Worm (Caenorhabditis elegans) whole organism, young adult: ENCODE data around the gene F54H5.14.

Experiments used
- B0261.1 ChIP-seq: sonication (generic microtip); optimal IDR thresholded peaks from 2 replicates; lab custom pipeline; 2016; ENCODE audit warnings: mild to moderate bottlenecking, missing genetic modification characterization, moderate library complexity, missing compliant biosample characterization
- C17E4.6 ChIP-seq: fragments of 200-800 bp; sonication (Bioruptor generic); IDR thresholded peaks from 2 replicates; pipeline ENCODE4 v1.3.6; 2022; ENCODE audit warnings: missing genetic modification reagents, missing genetic modification characterization, missing compliant biosample characterization
- D2030.7 ChIP-seq: fragments of 200-800 bp; sonication (Bioruptor generic); IDR thresholded peaks from 2 replicates; pipeline ENCODE4 v1.3.6; 2022; ENCODE audit warnings: missing genetic modification reagents, missing genetic modification characterization, missing compliant biosample characterization
- F23B12.7 ChIP-seq: sonication (generic microtip); optimal IDR thresholded peaks from 2 replicates; lab custom pipeline; 2017; ENCODE audit warnings: missing genetic modification characterization, mild to moderate bottlenecking, missing compliant biosample characterization, antibody characterized with exemption, moderate library complexity; ENCODE audit not compliant: insufficient read depth
- F33H1.4 ChIP-seq: fragments of 200-800 bp; sonication (Bioruptor generic); IDR thresholded peaks from 2 replicates; pipeline ENCODE4 v1.3.6; 2022; ENCODE audit warnings: missing genetic modification reagents, missing genetic modification characterization, missing compliant biosample characterization
- F39B2.1 ChIP-seq: fragments of 200-800 bp; sonication (Bioruptor generic); IDR thresholded peaks from 2 replicates; pipeline ENCODE4 v1.3.6; 2022; ENCODE audit warnings: missing genetic modification reagents, missing genetic modification characterization, missing compliant biosample characterization
- F52B5.7 ChIP-seq: sonication (generic microtip); optimal IDR thresholded peaks from 2 replicates; lab custom pipeline; 2016; ENCODE audit warnings: mild to moderate bottlenecking, missing genetic modification characterization, missing compliant biosample characterization
- F55B11.4 ChIP-seq: sonication (generic microtip); optimal IDR thresholded peaks from 2 replicates; lab custom pipeline; 2016; ENCODE audit warnings: missing compliant biosample characterization, missing genetic modification characterization, borderline replicate concordance; ENCODE audit not compliant: insufficient read depth
- F57A8.1 ChIP-seq: fragments of 200-800 bp; sonication (Bioruptor generic); optimal IDR thresholded peaks from 2 replicates; lab custom pipeline; 2018; ENCODE audit warnings: mild to moderate bottlenecking, missing genetic modification characterization, moderate library complexity, missing compliant biosample characterization
- K11D2.4 ChIP-seq: fragments of 200-800 bp; sonication (Bioruptor generic); IDR thresholded peaks from 2 replicates; pipeline ENCODE4 v1.3.6; 2022; ENCODE audit warnings: missing genetic modification reagents, missing genetic modification characterization, missing compliant biosample characterization
- K12H6.12 ChIP-seq: fragments of 200-800 bp; sonication (Bioruptor generic); optimal IDR thresholded peaks from 2 replicates; lab custom pipeline; 2018; ENCODE audit warnings: mild to moderate bottlenecking, missing genetic modification characterization, missing compliant biosample characterization
- T07F8.4 ChIP-seq: sonication (generic microtip); optimal IDR thresholded peaks from 2 replicates; lab custom pipeline; 2016; ENCODE audit warnings: mild to moderate bottlenecking, missing genetic modification characterization, moderate library complexity, missing compliant biosample characterization
- Y53G8AR.9 ChIP-seq: fragments of 200-800 bp; sonication (Bioruptor generic); conservative IDR thresholded peaks from 2 replicates; pipeline ENCODE4 v1.3.6; 2022; ENCODE audit warnings: missing genetic modification reagents, missing genetic modification characterization, missing compliant biosample characterization
- Y95B8A.8 ChIP-seq: fragments of 200-800 bp; sonication (Bioruptor generic); IDR thresholded peaks from 2 replicates; pipeline ENCODE4 v1.3.6; 2022; ENCODE audit warnings: missing genetic modification reagents, missing genetic modification characterization, missing compliant biosample characterization
- akir-1 ChIP-seq: fragments of 200-800 bp; sonication (Bioruptor generic); optimal IDR thresholded peaks from 2 replicates; lab custom pipeline; 2018; ENCODE audit warnings: mild to moderate bottlenecking, missing genetic modification characterization, moderate library complexity, missing compliant biosample characterization
- aptf-2 ChIP-seq: fragments of 200-800 bp; sonication (Bioruptor generic); conservative IDR thresholded peaks from 2 replicates; pipeline ENCODE4 v1.3.6; 2022; ENCODE audit warnings: missing genetic modification reagents, missing genetic modification characterization, missing compliant biosample characterization
- athp-1 ChIP-seq: sonication (generic microtip); optimal IDR thresholded peaks from 2 replicates; lab custom pipeline; 2017; ENCODE audit warnings: mild to moderate bottlenecking, missing genetic modification characterization, missing compliant biosample characterization
- attf-5 ChIP-seq: fragments of 200-800 bp; sonication (Bioruptor generic); optimal IDR thresholded peaks from 2 replicates; lab custom pipeline; 2018; ENCODE audit warnings: mild to moderate bottlenecking, missing genetic modification characterization, missing compliant biosample characterization
- bed-1 ChIP-seq: fragments of 200-800 bp; sonication (Bioruptor generic); IDR thresholded peaks from 2 replicates; pipeline ENCODE4 v1.3.6; 2022; ENCODE audit warnings: missing genetic modification reagents, missing genetic modification characterization, missing compliant biosample characterization
- ceh-79 ChIP-seq: sonication (generic microtip); optimal IDR thresholded peaks from 2 replicates; lab custom pipeline; 2017; ENCODE audit warnings: mild to moderate bottlenecking, missing genetic modification characterization, missing compliant biosample characterization
- dox-1 ChIP-seq: fragments of 200-800 bp; sonication (Bioruptor generic); IDR thresholded peaks from 2 replicates; pipeline ENCODE4 v1.3.6; 2022; ENCODE audit warnings: missing genetic modification reagents, missing genetic modification characterization, missing compliant biosample characterization
- dpl-1 ChIP-seq: fragments of 150-350 bp; optimal IDR thresholded peaks from 2 replicates; lab custom pipeline; 2014; ENCODE audit warnings: missing biosample characterization, missing genetic modification reagents, missing genetic modification characterization
- efl-1 ChIP-seq: fragments of 150-350 bp; optimal IDR thresholded peaks from 2 replicates; lab custom pipeline; 2014; ENCODE audit warnings: missing biosample characterization, missing genetic modification reagents, missing genetic modification characterization
- gei-17 ChIP-seq: fragments of 200-800 bp; sonication (Bioruptor generic); optimal IDR thresholded peaks from 2 replicates; lab custom pipeline; 2018; ENCODE audit warnings: mild to moderate bottlenecking, missing genetic modification characterization, missing compliant biosample characterization
- him-1 ChIP-seq: sonication (generic microtip); optimal IDR thresholded peaks from 2 replicates; lab custom pipeline; 2016; ENCODE audit warnings: missing genotype, missing genetic modification reagents, missing genetic modification characterization, missing compliant biosample characterization
- hlh-26 ChIP-seq: fragments of 200-800 bp; sonication (Bioruptor generic); conservative IDR thresholded peaks from 2 replicates; pipeline ENCODE4 v1.3.6; 2022; ENCODE audit warnings: missing genetic modification reagents, missing genetic modification characterization, missing compliant biosample characterization
- hmg-1.2 ChIP-seq: fragments of 200-800 bp; sonication (Bioruptor generic); IDR thresholded peaks from 2 replicates; pipeline ENCODE4 v1.3.6; 2022; ENCODE audit warnings: missing genetic modification reagents, missing genetic modification characterization, missing compliant biosample characterization
- let-526 ChIP-seq: fragments of 200-800 bp; sonication (Bioruptor generic); IDR thresholded peaks from 2 replicates; pipeline ENCODE4 v1.3.6; 2022; ENCODE audit warnings: missing genetic modification reagents, missing genetic modification characterization, missing compliant biosample characterization
- lin-54 ChIP-seq: fragments of 200-800 bp; sonication (Bioruptor generic); optimal IDR thresholded peaks from 2 replicates; lab custom pipeline; 2018; ENCODE audit warnings: mild to moderate bottlenecking, missing genetic modification characterization, missing compliant biosample characterization
- lsl-1 ChIP-seq: fragments of 200-800 bp; sonication (Bioruptor generic); optimal IDR thresholded peaks from 2 replicates; lab custom pipeline; 2018; ENCODE audit warnings: mild to moderate bottlenecking, missing genetic modification characterization, moderate library complexity, missing compliant biosample characterization
- madf-6 ChIP-seq: fragments of 200-800 bp; sonication (Bioruptor generic); IDR thresholded peaks from 2 replicates; pipeline ENCODE4 v1.3.6; 2022; ENCODE audit warnings: missing genetic modification reagents, missing genetic modification characterization, missing compliant biosample characterization
- madf-8 ChIP-seq: fragments of 200-800 bp; sonication (Bioruptor generic); conservative IDR thresholded peaks from 2 replicates; pipeline ENCODE4 v1.3.6; 2022; ENCODE audit warnings: missing genetic modification reagents, missing genetic modification characterization, missing compliant biosample characterization
- mxl-1 ChIP-seq: sonication (generic microtip); optimal IDR thresholded peaks from 2 replicates; lab custom pipeline; 2016; ENCODE audit warnings: missing genetic modification characterization, missing compliant biosample characterization
- nfya-1 ChIP-seq: sonication (generic microtip); optimal IDR thresholded peaks from 2 replicates; lab custom pipeline; 2017; ENCODE audit warnings: antibody characterized with exemption, missing compliant biosample characterization, missing genetic modification characterization, borderline replicate concordance; ENCODE audit not compliant: insufficient read depth
- nfyb-1 ChIP-seq: fragments of 200-800 bp; sonication (Bioruptor generic); IDR thresholded peaks from 2 replicates; pipeline ENCODE4 v1.3.6; 2022; ENCODE audit warnings: missing genetic modification reagents, missing genetic modification characterization, missing compliant biosample characterization
- nhr-120 ChIP-seq: fragments of 200-800 bp; sonication (Bioruptor generic); IDR thresholded peaks from 2 replicates; pipeline ENCODE4 v1.3.6; 2022; ENCODE audit warnings: missing genetic modification characterization, missing compliant biosample characterization
- nhr-80 ChIP-seq: sonication (generic microtip); optimal IDR thresholded peaks from 2 replicates; lab custom pipeline; 2016; ENCODE audit warnings: missing genetic modification characterization, missing compliant biosample characterization
- pbrm-1 ChIP-seq: fragments of 200-800 bp; sonication (Bioruptor generic); IDR thresholded peaks from 2 replicates; pipeline ENCODE4 v1.3.6; 2022; ENCODE audit warnings: missing genetic modification reagents, missing genetic modification characterization, missing compliant biosample characterization
- rcor-1 ChIP-seq: fragments of 200-800 bp; sonication (Bioruptor generic); IDR thresholded peaks from 2 replicates; pipeline ENCODE4 v1.3.6; 2022; ENCODE audit warnings: missing genetic modification reagents, missing genetic modification characterization, missing compliant biosample characterization
- snpc-3.4 ChIP-seq: sonication (generic microtip); optimal IDR thresholded peaks from 2 replicates; lab custom pipeline; 2017; ENCODE audit warnings: missing genetic modification characterization, mild to moderate bottlenecking, missing compliant biosample characterization, antibody characterized with exemption, moderate library complexity, missing genotype, missing genetic modification reagents
- snpc-4 ChIP-seq, 5 experiments: fragments of 150-350 bp in 1 of 5; sonication (generic microtip) in 4 of 5; optimal IDR thresholded peaks; 2 replicates each; lab custom pipeline; 2014 to 2018; ENCODE audit warnings: missing genetic modification characterization in 5 of 5, missing biosample characterization in 3 of 5, antibody characterized with exemption in 2 of 5, mild to moderate bottlenecking in 2 of 5, missing compliant biosample characterization in 2 of 5, missing genotype in 2 of 5, moderate library complexity in 2 of 5, missing genetic modification reagents in 1 of 5
- xnd-1 ChIP-seq: sonication (generic microtip); optimal IDR thresholded peaks from 2 replicates; lab custom pipeline; 2016; ENCODE audit warnings: missing genotype, missing genetic modification reagents, missing genetic modification characterization, missing compliant biosample characterization
- ztf-25 ChIP-seq: fragments of 200-800 bp; sonication (Bioruptor generic); IDR thresholded peaks from 2 replicates; pipeline ENCODE4 v1.3.6; 2022; ENCODE audit warnings: missing genetic modification reagents, missing genetic modification characterization, missing compliant biosample characterization

F54H5.14 gene

DNA sequence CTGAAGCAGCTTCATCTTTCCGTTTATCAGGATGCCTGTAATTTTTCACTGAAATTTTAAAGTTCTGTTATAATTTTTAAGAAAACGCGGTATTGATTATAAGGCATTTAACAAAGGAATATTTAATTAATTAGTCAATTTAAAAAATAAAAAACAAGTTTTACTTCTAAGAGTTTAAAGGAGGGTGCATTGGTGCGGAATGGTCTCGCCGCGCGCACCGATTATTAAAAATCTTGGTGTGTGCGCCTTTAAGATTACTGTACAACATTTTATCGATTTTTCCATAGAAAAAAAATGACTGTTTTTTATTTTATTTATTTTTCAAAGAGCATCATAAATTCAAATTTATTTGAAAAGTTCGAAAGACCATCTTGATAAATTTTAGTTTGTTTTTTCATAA is 27.7 kb downstream of the F54H5.14 start:
- TF ChIP-seq F33H1.4 (GFP tag; lab: Robert Waterston, UW) (peak; percentile 83), madf-6 (peak; percentile 81), lsl-1 (GFP tag; lab: Kevin White, UChicago) (peak; percentile 83), efl-1 (peak; percentile 15), K12H6.12 (tag; lab: Kevin White, UChicago) (no peak), madf-8 (GFP tag; lab: Robert Waterston, UW) (peak; percentile 62), lin-54 (GFP tag; lab: Kevin White, UChicago) (no peak), D2030.7 (GFP tag; lab: Robert Waterston, UW) (0 out of 2 replicates have a peak, but pooled peaks have one; percentile 29), bed-1 (no peak), xnd-1 (peak; percentile 27), snpc-3.4 (tag; lab: Kevin White, UChicago) (no peak)

DNA sequence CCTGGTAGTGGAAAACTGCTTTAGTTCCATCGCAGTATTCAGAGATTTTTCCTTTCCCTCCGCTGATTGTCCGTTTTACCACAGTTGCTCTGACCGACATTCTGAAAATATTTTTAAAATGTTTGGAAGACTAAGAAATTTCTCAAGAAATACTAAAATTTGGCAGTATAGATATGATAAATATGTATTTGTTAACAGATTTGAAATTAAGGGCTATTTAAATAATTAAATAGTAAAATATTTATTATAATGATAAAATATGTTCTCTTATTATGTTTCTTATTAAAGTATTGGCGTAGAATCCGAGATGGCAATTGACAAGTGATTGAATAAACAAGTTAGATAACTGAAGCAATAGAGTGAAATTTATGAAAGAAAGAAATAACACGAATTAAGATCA is 31.1 kb downstream of the F54H5.14 start, which contains the start of gene aipr-1:
Gene aipr-1 (minus strand): TSS at position 101 of the 400 bp plus-strand sequence.
- TF ChIP-seq mxl-1 (tag; lab: Kevin White, UChicago), result no peak
- TF ChIP-seq nhr-80 (tag; lab: Kevin White, UChicago), result no peak
- no peak for TF ChIP-seq dpl-1
- TF ChIP-seq akir-1, result no peak
- TF ChIP-seq nfya-1 (tag; lab: Kevin White, UChicago), result no peak
- TF ChIP-seq B0261.1 (tag; lab: Kevin White, UChicago), result no peak
- TF ChIP-seq aptf-2 (GFP tag; lab: Robert Waterston, UW), result no peak
- no peak for TF ChIP-seq K11D2.4 (GFP tag; lab: Robert Waterston, UW)
- TF ChIP-seq madf-6, result no peak
- TF ChIP-seq D2030.7 (GFP tag; lab: Robert Waterston, UW), result no peak
- TF ChIP-seq F39B2.1 (GFP tag; lab: Robert Waterston, UW), result no peak
- no peak for TF ChIP-seq hlh-26 (GFP tag; lab: Robert Waterston, UW)
- TF ChIP-seq him-1, result no peak
- TF ChIP-seq C17E4.6 (GFP tag; lab: Robert Waterston, UW), result no peak
- no peak for TF ChIP-seq ceh-79 (tag; lab: Kevin White, UChicago)

- TF ChIP-seq hmg-1.2 (GFP tag; lab: Robert Waterston, UW) (no peak), nhr-120 (GFP tag; lab: Robert Waterston, UW) (no peak), pbrm-1 (no peak), T07F8.4 (tag; lab: Kevin White, UChicago) (no peak)
These were observed 33.0 kb downstream of the F54H5.14 start, which contains the start of gene C56C10.9 for ce11 chrII:6592251-6592650. TSS of gene C56C10.9 (minus strand) at chrII:6592351.

DNA sequence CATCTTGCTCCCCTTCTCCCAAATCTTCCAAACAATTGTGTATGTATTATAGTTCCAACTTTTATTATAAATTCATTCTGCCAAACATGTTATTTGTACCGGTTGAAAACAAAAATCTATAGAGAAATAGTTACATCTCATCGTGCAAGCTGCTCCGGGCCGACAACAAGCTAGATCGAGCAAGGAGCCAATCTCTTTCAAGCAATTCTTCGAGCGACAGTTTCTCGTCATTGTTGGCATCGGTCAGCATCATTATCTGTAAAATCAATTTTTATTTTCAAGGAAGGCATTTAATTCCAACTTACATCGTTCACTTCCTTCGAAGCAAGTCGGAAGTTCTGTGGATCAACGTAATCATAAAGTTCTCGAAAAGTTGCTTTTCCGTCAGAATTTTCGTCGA is 34.2 kb downstream of the F54H5.14 start:
- TF ChIP-seq athp-1 (tag; lab: Kevin White, UChicago), result no peak
- TF ChIP-seq F39B2.1 (GFP tag; lab: Robert Waterston, UW), result no peak
- 0 out of 2 replicates have a peak, but pooled peaks have one; percentile 53 for TF ChIP-seq Y95B8A.8 (GFP tag; lab: Robert Waterston, UW)
- no peak for TF ChIP-seq gei-17 (GFP tag; lab: Kevin White, UChicago)
- no peak for TF ChIP-seq F33H1.4 (GFP tag; lab: Robert Waterston, UW)
- TF ChIP-seq F23B12.7 (tag; lab: Kevin White, UChicago), result no peak
- no peak for TF ChIP-seq F55B11.4 (tag; lab: Kevin White, UChicago)
- no peak for TF ChIP-seq snpc-4 (GFP tag; optimal IDR thresholded peaks at IDR 0.05; lab: Kevin White, UChicago)
- TF ChIP-seq snpc-4 (tag; optimal IDR thresholded peaks at IDR 0.05; lab: Kevin White, UChicago), result no peak
- peak; percentile 72; the same call in 1 of the 2 replicates for TF ChIP-seq nfyb-1 (GFP tag; lab: Robert Waterston, UW)
- no peak for TF ChIP-seq rcor-1 (GFP tag; lab: Robert Waterston, UW)
- no peak for TF ChIP-seq madf-8 (GFP tag; lab: Robert Waterston, UW)
- TF ChIP-seq madf-6, result 0 out of 2 replicates have a peak, but pooled peaks have one; percentile 33
- no peak for TF ChIP-seq T07F8.4 (tag; lab: Kevin White, UChicago)
- TF ChIP-seq F57A8.1, result no peak
- no peak for TF ChIP-seq ztf-25
- peak; percentile 42 for TF ChIP-seq F52B5.7 (tag; lab: Kevin White, UChicago)
- TF ChIP-seq dox-1 (GFP tag; lab: Robert Waterston, UW), result 0 out of 2 replicates have a peak, but pooled peaks have one; percentile 9
- no peak for TF ChIP-seq Y53G8AR.9 (GFP tag; lab: Robert Waterston, UW)
- TF ChIP-seq attf-5 (GFP tag; lab: Kevin White, UChicago), result no peak
- peak; percentile 21; the same call in 1 of the 2 replicates for TF ChIP-seq hmg-1.2 (GFP tag; lab: Robert Waterston, UW)
- TF ChIP-seq let-526 (GFP tag; lab: Robert Waterston, UW), result no peak
